Fruit fly (Drosophila melanogaster): ENCODE data around the gene Akt.

Akt gene

DNA sequence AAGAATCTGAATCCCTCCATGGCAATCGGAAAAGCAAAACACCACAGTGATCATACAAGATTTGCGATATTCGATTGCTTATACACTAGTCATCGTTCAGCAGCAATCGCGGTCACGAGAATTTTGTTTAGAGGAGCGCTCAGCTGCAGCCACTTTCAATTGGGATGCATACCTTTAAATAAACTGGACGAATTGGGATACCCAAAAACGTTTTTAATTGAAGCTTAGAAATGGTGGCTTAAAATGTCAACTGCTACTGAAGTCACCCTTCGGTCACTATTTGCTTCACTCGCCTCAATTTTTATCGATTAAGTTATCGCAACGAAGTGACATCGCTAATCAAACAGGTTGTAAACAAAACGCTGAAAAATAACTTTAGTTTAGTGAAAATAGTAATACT is 49.7 kb upstream of the Akt start, which contains the start of the genes IKKbeta and CG5013 (continued):
- TF ChIP-seq CG32006 (GFP tag; optimal IDR thresholded peaks at IDR 0.05) = peak; percentile 37
- TF ChIP-seq CG34406 (GFP tag; optimal IDR thresholded peaks at IDR 0.05) = no peak
- TF ChIP-seq CG10631 (GFP tag; optimal IDR thresholded peaks at IDR 0.05) = peak; percentile 45
- TF ChIP-seq salr (GFP tag; optimal IDR thresholded peaks at IDR 0.05) = no peak
- TF ChIP-seq CG31627 (GFP tag; optimal IDR thresholded peaks at IDR 0.05) = peak; percentile 56
- TF ChIP-seq net (GFP tag; optimal IDR thresholded peaks at IDR 0.05) = no peak
- no peak for TF ChIP-seq fd59A (GFP tag; optimal IDR thresholded peaks at IDR 0.05)
- no peak for TF ChIP-seq acj6 (GFP tag; optimal IDR thresholded peaks at IDR 0.05)
- TF ChIP-seq Ets96B (tag; optimal IDR thresholded peaks at IDR 0.05) = peak; percentile 23
- TF ChIP-seq CG4318 (GFP tag; optimal IDR thresholded peaks at IDR 0.05) = no peak
- TF ChIP-seq dsx (GFP tag; optimal IDR thresholded peaks at IDR 0.05; ENCODE audit: poor library complexity, severe bottlenecking) = peak; percentile 11
- no peak for TF ChIP-seq Gug (GFP tag; IDR thresholded peaks at IDR 0.05)
- TF ChIP-seq Smox (GFP tag; optimal IDR thresholded peaks at IDR 0.05) = no peak
- TF ChIP-seq Blimp-1 (GFP tag; optimal IDR thresholded peaks at IDR 0.05) = no peak
- no peak for TF ChIP-seq CG7368 (GFP tag; optimal IDR thresholded peaks at IDR 0.05)
- no peak for TF ChIP-seq svp (GFP tag)
- TF ChIP-seq CG6163 (GFP tag; IDR thresholded peaks at IDR 0.05) = no peak
- peak; percentile 59 for TF ChIP-seq cyc (GFP tag; optimal IDR thresholded peaks at IDR 0.05)
- peak; percentile 73 for TF ChIP-seq Eip78C (GFP tag)
- TF ChIP-seq CG8632 (GFP tag; optimal IDR thresholded peaks at IDR 0.05) = no peak
- TF ChIP-seq CG1621 (tag; optimal IDR thresholded peaks at IDR 0.05) = peak; percentile 7
- peak; percentile 21 for TF ChIP-seq CG11902 (GFP tag; optimal IDR thresholded peaks at IDR 0.05)
- TF ChIP-seq Sox102F (GFP tag; optimal IDR thresholded peaks at IDR 0.05) = peak; percentile 30
- peak; percentile 34 for TF ChIP-seq CG3919 (GFP tag; optimal IDR thresholded peaks at IDR 0.05)
- no peak for TF ChIP-seq CG11762 (GFP tag; optimal IDR thresholded peaks at IDR 0.05; ENCODE audit: insufficient read depth)
- no peak for TF ChIP-seq dac (GFP tag; optimal IDR thresholded peaks at IDR 0.05)
- TF ChIP-seq OdsH (GFP tag; optimal IDR thresholded peaks at IDR 0.05) = no peak
- peak; percentile 15 for TF ChIP-seq Sox15 (GFP tag; optimal IDR thresholded peaks at IDR 0.05)
- TF ChIP-seq topi (GFP tag; optimal IDR thresholded peaks at IDR 0.05) = peak; percentile 49
- no peak for TF ChIP-seq Ets21C (GFP tag; optimal IDR thresholded peaks at IDR 0.05)

DNA sequence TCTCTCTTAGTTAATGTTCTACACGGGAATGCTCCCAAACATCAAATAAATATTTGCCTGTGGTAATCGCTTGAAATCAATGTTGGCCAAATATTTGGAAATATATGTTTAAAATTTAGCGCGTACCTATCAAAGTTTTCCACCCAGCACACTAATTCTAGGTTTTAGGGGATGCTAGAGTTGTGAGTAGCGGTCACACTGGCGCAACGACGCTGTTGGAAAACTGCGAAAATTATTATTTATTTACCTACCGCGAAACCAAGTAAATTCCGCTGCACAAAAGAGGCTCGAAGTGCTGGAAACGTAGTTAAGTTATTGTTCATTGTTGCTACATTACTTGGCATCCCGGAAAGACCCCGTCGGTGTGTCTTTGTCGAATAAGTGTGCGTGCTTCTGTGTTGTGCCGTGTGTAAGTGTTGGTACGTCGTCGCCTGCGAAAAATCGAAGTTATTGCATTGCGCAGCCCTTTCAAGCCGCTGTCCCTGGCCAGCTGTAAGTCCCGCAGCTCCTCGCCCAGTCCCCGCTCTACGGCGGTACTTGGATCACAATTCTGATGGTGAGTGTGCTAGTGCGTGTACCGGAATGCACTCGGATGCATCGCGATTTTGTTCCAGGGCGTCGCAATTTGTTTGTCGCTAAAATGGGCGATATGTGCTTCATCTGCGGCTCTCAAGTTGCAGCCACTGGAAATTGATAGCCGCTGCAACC is 48.3 kb upstream of the Akt start, which contains the start of gene msps:
msps (plus strand) TSS at position 181 of the 708 bp plus-strand sequence.
- peak; percentile 73 for TF ChIP-seq fkh (GFP tag; optimal IDR thresholded peaks at IDR 0.05)
- no peak for TF ChIP-seq svp (GFP tag)
- TF ChIP-seq CG1621 (tag; optimal IDR thresholded peaks at IDR 0.05) = no peak
- no peak for TF ChIP-seq CG3919 (GFP tag; optimal IDR thresholded peaks at IDR 0.05)
- TF ChIP-seq vri (GFP tag; optimal IDR thresholded peaks at IDR 0.05) = no peak
- TF ChIP-seq Ets21C (GFP tag; optimal IDR thresholded peaks at IDR 0.05) = no peak
- no peak for TF ChIP-seq Eip78C (GFP tag)
- TF ChIP-seq Gug (GFP tag; IDR thresholded peaks at IDR 0.05) = no peak
- TF ChIP-seq topi (GFP tag; optimal IDR thresholded peaks at IDR 0.05) = no peak
- TF ChIP-seq OdsH (GFP tag; optimal IDR thresholded peaks at IDR 0.05) = no peak
- TF ChIP-seq Sox15 (GFP tag; optimal IDR thresholded peaks at IDR 0.05) = no peak
- peak; percentile 52 for TF ChIP-seq Sox14 (GFP tag; optimal IDR thresholded peaks at IDR 0.05)

DNA sequence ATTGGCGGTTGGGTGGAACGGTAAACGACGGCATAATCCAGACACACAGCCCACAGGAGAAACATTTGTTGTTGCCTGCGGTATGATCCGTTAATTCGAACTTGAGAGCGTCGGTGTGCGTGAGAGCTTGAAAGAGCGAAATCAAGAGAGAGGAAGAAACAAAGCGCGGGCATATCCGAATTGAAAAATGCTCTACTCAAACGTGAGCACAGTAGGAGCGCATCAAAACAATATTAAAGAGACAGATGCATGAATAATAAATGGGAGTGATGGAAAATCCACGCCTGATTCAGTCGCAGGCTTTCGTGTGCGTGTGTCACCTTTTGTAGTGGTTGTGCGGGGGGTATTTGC is 47.7 kb upstream of the Akt start:
- TF ChIP-seq eg (GFP tag; IDR thresholded peaks at IDR 0.05) (peak; percentile 72; the same call in 2 of the 3 replicates), CG1621 (tag; optimal IDR thresholded peaks at IDR 0.05) (no peak), CG7368 (GFP tag; optimal IDR thresholded peaks at IDR 0.05) (peak; percentile 8), CG6163 (GFP tag; IDR thresholded peaks at IDR 0.05) (peak; percentile 52; the same call in 2 of the 3 replicates), CG15336 (GFP tag; IDR thresholded peaks at IDR 0.05) (peak; percentile 71), CG16779 (tag; optimal IDR thresholded peaks at IDR 0.05) (peak; percentile 4), cyc (GFP tag; optimal IDR thresholded peaks at IDR 0.05) (no peak), CG31627 (GFP tag; optimal IDR thresholded peaks at IDR 0.05) (peak; percentile 19), spab (GFP tag; optimal IDR thresholded peaks at IDR 0.05) (no peak), CG6792 (GFP tag; optimal IDR thresholded peaks at IDR 0.05) (no peak)

Measured in whole organism, prepupa.